Fruit fly (Drosophila melanogaster) Kc167 (cell line): ENCODE data around the gene RpS12.

Source experiments
- Myc ChIP-seq: fragments of >200 bp; optimal IDR thresholded peaks from 2 replicates; lab custom pipeline; 2017; ENCODE audit warnings: missing external identifiers
- Sin3A ChIP-seq: fragments of >200 bp; optimal IDR thresholded peaks from 2 replicates; lab custom pipeline; 2018; ENCODE audit warnings: missing external identifiers
- h ChIP-seq: fragments of >200 bp; optimal IDR thresholded peaks from 3 replicates; lab custom pipeline; 2018; ENCODE audit warnings: missing external identifiers
- insv ChIP-seq: fragments of >200 bp; optimal IDR thresholded peaks from 3 replicates; lab custom pipeline; 2018; ENCODE audit warnings: missing external identifiers
- psq ChIP-seq: fragments of >200 bp; optimal IDR thresholded peaks from 2 replicates; lab custom pipeline; 2017; ENCODE audit warnings: missing external identifiers
- ttk ChIP-seq: sonication (Bioruptor generic); optimal IDR thresholded peaks from 2 replicates; lab custom pipeline; 2017; ENCODE audit warnings: missing external identifiers

- TF ChIP-seq ttk (lab: Kevin White, UChicago), result no peak
- TF ChIP-seq Sin3A (lab: Kevin White, UChicago), result no peak
- TF ChIP-seq insv, result no peak
- no peak for TF ChIP-seq h (lab: Kevin White, UChicago)
- TF ChIP-seq Myc (lab: Kevin White, UChicago), result no peak
- no peak for TF ChIP-seq psq (lab: Kevin White, UChicago)
Observed at dm6 chr3L:13074084-13074624, 51.0 kb downstream of the RpS12 start.
